Worm (Caenorhabditis elegans): Measurements from ENCODE around the gene arrd-11.

arrd-11 gene

DNA sequence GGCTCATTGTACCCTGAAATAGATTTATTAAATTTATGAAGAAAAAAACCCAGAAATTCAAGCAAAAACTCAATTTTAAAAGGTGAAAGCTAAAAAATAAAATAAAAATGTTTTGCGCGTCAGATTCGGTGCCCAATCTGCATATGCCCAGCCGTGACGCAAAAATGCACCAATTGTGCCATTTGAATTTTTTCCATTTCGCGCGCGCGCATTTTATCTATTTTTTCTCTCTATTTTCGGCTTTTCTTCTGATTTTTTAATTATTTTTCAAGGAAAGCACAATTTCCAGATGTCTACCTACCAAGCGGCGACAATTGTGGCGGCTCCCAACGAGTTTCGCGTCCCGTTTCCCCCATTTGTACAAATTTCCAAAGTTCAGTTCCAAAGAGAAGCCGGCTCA lies 37.4 kb upstream of the arrd-11 start, which contains the start of the genes Y54G9A.7 and bub-3 (continued):
- TF ChIP-seq vab-15 (tag; optimal IDR thresholded peaks at IDR 0.05) (no peak), swsn-7 (tag; optimal IDR thresholded peaks at IDR 0.05) (no peak), ceh-90 (tag; optimal IDR thresholded peaks at IDR 0.05) (no peak), nhr-77 (tag; optimal IDR thresholded peaks at IDR 0.05) (peak; percentile 4), lin-14 (GFP tag; optimal IDR thresholded peaks at IDR 0.05) (no peak), isw-1 (GFP tag; IDR thresholded peaks at IDR 0.05) (no peak), unc-98 (GFP tag; IDR thresholded peaks at IDR 0.05) (no peak), pqm-1 (tag; optimal IDR thresholded peaks at IDR 0.05) (no peak), dpl-1 (GFP tag; optimal IDR thresholded peaks at IDR 0.05) (peak; percentile 48 to 70 (median 60)), elt-2 (tag; optimal IDR thresholded peaks at IDR 0.05) (no peak), snu-23 (GFP tag; optimal IDR thresholded peaks at IDR 0.05) (peak; percentile 40), efl-3 (GFP tag; optimal IDR thresholded peaks at IDR 0.05) (no peak), nhr-11 (tag; optimal IDR thresholded peaks at IDR 0.05) (no peak), fos-1 (tag; optimal IDR thresholded peaks at IDR 0.05) (no peak), grh-1 (GFP tag; IDR thresholded peaks at IDR 0.05) (no peak), skn-1 (tag; optimal IDR thresholded peaks at IDR 0.05) (no peak), lin-13 (GFP tag; optimal IDR thresholded peaks at IDR 0.05) (no peak), ceh-63 (GFP tag; optimal IDR thresholded peaks at IDR 0.05) (no peak), nhr-71 (tag; optimal IDR thresholded peaks at IDR 0.05) (no peak), efl-1 (optimal IDR thresholded peaks at IDR 0.05) (peak; percentile 45 to 71), efl-1 (GFP tag; optimal IDR thresholded peaks at IDR 0.05 in 1 of 2) (peak; percentile 74 to 96), hpl-2 (GFP tag; optimal IDR thresholded peaks at IDR 0.05) (no peak), pax-3 (tag; optimal IDR thresholded peaks at IDR 0.05) (no peak), aly-2 (tag; optimal IDR thresholded peaks at IDR 0.05) (no peak), sptf-1 (tag; optimal IDR thresholded peaks at IDR 0.05) (no peak), fkh-4 (tag; optimal IDR thresholded peaks at IDR 0.05; ENCODE audit: borderline replicate concordance) (no peak), C34B4.2 (tag; optimal IDR thresholded peaks at IDR 0.05) (no peak), aha-1 (tag; optimal IDR thresholded peaks at IDR 0.05) (no peak), tbx-2 (tag; optimal IDR thresholded peaks at IDR 0.05) (no peak)

DNA sequence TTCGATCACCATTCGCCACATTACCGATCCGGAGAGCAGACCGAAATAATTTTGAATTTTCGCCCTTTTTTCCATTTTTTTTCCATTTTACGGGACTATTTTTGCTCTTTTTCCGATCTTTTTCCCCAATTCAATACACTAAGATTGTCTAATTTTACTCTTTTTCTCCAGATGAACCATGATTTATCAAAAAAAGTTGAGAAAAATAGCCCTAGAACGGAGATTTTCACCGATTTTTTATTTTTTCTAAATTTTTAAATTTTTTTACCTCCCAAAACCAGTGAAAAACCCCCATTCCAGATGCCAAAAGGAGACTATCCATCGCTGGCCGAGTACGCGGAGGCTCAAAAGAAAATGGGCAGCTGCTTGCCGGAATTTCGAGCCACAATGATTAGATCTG lies 33.8 kb upstream of the arrd-11 start, which contains the start of gene Y54G9A.9:
Gene Y54G9A.9 (plus strand): TSS at position 301 of the 400 bp plus-strand sequence.
- TF ChIP-seq elt-3 (tag; optimal IDR thresholded peaks at IDR 0.05) (no peak), ztf-11 (tag; optimal IDR thresholded peaks at IDR 0.05) (no peak), unc-130 (tag; optimal IDR thresholded peaks at IDR 0.05) (no peak), nhr-77 (tag; optimal IDR thresholded peaks at IDR 0.05) (no peak)

DNA sequence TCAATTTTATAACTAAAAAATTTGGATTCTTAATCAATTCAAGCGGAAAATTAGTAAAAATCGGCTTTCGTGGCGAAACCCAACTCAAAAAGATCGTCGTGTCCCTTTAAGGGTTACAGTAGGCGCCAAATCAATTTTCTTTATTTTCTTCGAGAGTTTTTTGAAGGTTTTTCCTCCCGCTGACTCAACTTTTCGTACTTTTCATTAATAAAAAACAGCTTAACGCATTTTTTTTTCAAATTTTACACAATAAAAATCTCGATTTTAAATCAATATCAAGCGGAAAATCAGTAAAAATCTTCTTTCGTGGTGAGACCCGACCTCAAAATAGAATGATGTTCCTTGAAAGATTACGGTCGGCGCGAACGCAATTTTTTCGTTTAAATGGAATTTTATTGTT lies 31.1 kb upstream of the arrd-11 start:
- TF ChIP-seq C34B4.2 (tag; optimal IDR thresholded peaks at IDR 0.05), result no peak
- TF ChIP-seq zag-1 (tag; optimal IDR thresholded peaks at IDR 0.05), result no peak
- no peak for TF ChIP-seq mep-1 (tag; optimal IDR thresholded peaks at IDR 0.05)
- TF ChIP-seq elt-3 (tag; optimal IDR thresholded peaks at IDR 0.05), result no peak

DNA sequence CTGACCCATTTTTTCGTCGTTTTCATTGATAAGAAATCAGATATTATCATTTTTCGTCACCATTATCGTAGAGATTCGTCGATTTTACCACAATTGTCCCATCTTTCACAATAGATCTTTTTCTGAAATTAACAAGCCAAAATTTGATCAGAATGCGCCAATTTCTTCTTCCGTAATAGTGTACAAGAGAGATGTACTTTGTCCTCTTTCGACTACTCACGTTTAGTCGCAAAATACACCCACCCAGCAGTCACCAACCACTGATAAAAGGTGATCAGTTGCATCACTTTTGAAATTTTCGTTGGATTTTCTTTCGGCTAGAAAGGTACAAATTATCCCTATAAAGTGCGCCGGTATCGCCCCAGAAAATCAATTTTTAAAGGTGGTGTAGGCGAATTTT lies 30.6 kb upstream of the arrd-11 start:
- TF ChIP-seq lin-14 (GFP tag; optimal IDR thresholded peaks at IDR 0.05) (no peak), grh-1 (GFP tag; IDR thresholded peaks at IDR 0.05) (0 out of 2 replicates have a peak, but pooled peaks have one; percentile 16)

DNA sequence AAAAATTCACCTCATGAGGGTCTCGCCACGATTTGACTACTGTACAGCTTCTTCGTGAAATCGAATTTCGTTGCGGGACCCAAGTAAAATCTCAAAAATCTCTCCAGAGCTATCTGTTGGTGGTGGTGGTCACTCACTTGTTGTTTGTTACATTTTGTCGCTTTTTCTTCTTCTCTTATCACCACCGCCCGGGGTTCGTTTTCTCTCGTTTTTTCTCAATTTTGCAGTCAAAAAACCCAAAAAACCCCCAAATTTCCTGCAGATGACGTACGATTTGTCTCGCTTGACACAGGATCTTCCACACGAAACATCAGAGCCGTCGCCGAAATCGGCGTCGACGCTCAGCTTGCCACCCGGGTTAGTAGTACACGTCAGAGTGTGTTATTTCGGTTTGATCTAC lies 27.1 kb upstream of the arrd-11 start, which contains the start of gene R06B9.5:
Gene R06B9.5 (plus strand): TSS at position 232 of the 400 bp plus-strand sequence.
- TF ChIP-seq efl-1 (optimal IDR thresholded peaks at IDR 0.05), result no peak
- peak in 1 of 2 experiments; percentile 55 for TF ChIP-seq efl-1 (GFP tag; optimal IDR thresholded peaks at IDR 0.05 in 1 of 2)
- no peak for TF ChIP-seq skn-1 (tag; optimal IDR thresholded peaks at IDR 0.05)
- TF ChIP-seq nhr-85 (tag), result peak; percentile 59

Measured in whole organism, L1 larva.